Fruit fly (Drosophila melanogaster) whole organism, embryonic: ENCODE measurements around the gene Snx27.

Experiments used
- Blimp-1 ChIP-seq: fragments of 200-800 bp; sonication (Bioruptor generic); optimal IDR thresholded peaks from 3 replicates; lab custom pipeline; 2018; ENCODE audit warnings: missing biosample characterization, missing genetic modification characterization, mild to moderate bottlenecking, moderate library complexity, missing genetic modification reagents
- CG1233 ChIP-seq: fragments of 200-800 bp; sonication (Bioruptor generic); optimal IDR thresholded peaks from 4 replicates; lab custom pipeline; 2018; ENCODE audit warnings: missing biosample characterization, mild to moderate bottlenecking, missing genetic modification characterization
- CG14965 ChIP-seq: fragments of 200-800 bp; sonication (Bioruptor generic); optimal IDR thresholded peaks from 2 replicates; lab custom pipeline; 2016; ENCODE audit warnings: missing biosample characterization, missing genetic modification characterization, borderline replicate concordance
- CG17829 ChIP-seq: fragments of 200-800 bp; optimal IDR thresholded peaks from 2 replicates; lab custom pipeline; 2019; ENCODE audit warnings: missing biosample characterization, mild to moderate bottlenecking, missing genetic modification characterization, moderate library complexity
- CG18619 ChIP-seq: fragments of 200-800 bp; sonication (Bioruptor generic); optimal IDR thresholded peaks from 3 replicates; lab custom pipeline; 2017; ENCODE audit warnings: missing biosample characterization, mild to moderate bottlenecking, missing genetic modification characterization
- CkIIα-i1 ChIP-seq: fragments of 200-800 bp; sonication (Bioruptor generic); IDR thresholded peaks from 2 replicates; pipeline ENCODE4 v1.3.6; 2022; ENCODE audit warnings: missing biosample characterization, missing genetic modification characterization
- D ChIP-seq, 2 experiments: fragments of 200-800 bp in 1 of 2; fragments of >200 bp in 1 of 2; sonication (Bioruptor generic) in 1 of 2; optimal IDR thresholded peaks; 2 replicates in 1 of 2; 3 replicates in 1 of 2; lab custom pipeline; 2017; ENCODE audit warnings: mild to moderate bottlenecking in 1 of 2, missing biosample characterization in 1 of 2, missing genetic modification characterization in 1 of 2, missing genetic modification reagents in 1 of 2
- cad ChIP-seq: fragments of >200 bp; optimal IDR thresholded peaks from 2 replicates; lab custom pipeline; 2017; ENCODE audit warnings: missing biosample characterization, missing genetic modification characterization
- kay ChIP-seq: fragments of 200-800 bp; sonication (Bioruptor generic); optimal IDR thresholded peaks from 2 replicates; lab custom pipeline; 2016; ENCODE audit warnings: missing biosample characterization, missing genetic modification characterization
- twi ChIP-seq: fragments of 200-800 bp; optimal IDR thresholded peaks from 2 replicates; lab custom pipeline; 2019; ENCODE audit warnings: missing biosample characterization, mild to moderate bottlenecking, missing genetic modification characterization, moderate library complexity

- TF ChIP-seq Blimp-1 (GFP tag; lab: Kevin White, UChicago) = peak; percentile 77
- TF ChIP-seq CG1233 (GFP tag; lab: Kevin White, UChicago) = peak; percentile 88
- TF ChIP-seq twi (tag; lab: Kevin White, UChicago) = peak; percentile 83
- TF ChIP-seq CG18619 (GFP tag; lab: Kevin White, UChicago) = peak; percentile 89
- peak; percentile 71 for TF ChIP-seq kay (GFP tag; lab: Kevin White, UChicago)
- TF ChIP-seq CkIIα-i1 (GFP tag; lab: Robert Waterston, UW) = no peak; the same call in 1 of the 2 replicates
- peak; percentile 3 for TF ChIP-seq CG14965
- peak; percentile 12 for TF ChIP-seq D (optimal IDR thresholded peaks at IDR 0.05; lab: Kevin White, UChicago)
- peak; percentile 79 for TF ChIP-seq D (GFP tag; optimal IDR thresholded peaks at IDR 0.05; lab: Kevin White, UChicago)
- no peak for TF ChIP-seq cad (GFP tag; lab: Kevin White, UChicago)
- TF ChIP-seq CG17829 (tag; lab: Kevin White, UChicago) = peak; percentile 85
Observed at dm6 chrX:5746864-5747861, 9.3 kb upstream of the Snx27 start, which contains the start of the genes IntS6 and Rtel1.
